Worm (Caenorhabditis elegans) whole organism, early embryonic: ENCODE measurements around the gene tmem-231.

Experiments
- B0310.2 ChIP-seq: sonication (generic microtip); optimal IDR thresholded peaks from 2 replicates; lab custom pipeline; 2016; ENCODE audit warnings: mild to moderate bottlenecking, missing genetic modification characterization, missing compliant biosample characterization
- F13C5.2 ChIP-seq: sonication (generic microtip); optimal IDR thresholded peaks from 2 replicates; lab custom pipeline; 2017; ENCODE audit warnings: mild to moderate bottlenecking, missing genetic modification characterization, inconsistent platforms, missing compliant biosample characterization
- ama-1 ChIP-seq: fragments of 150-350 bp; optimal IDR thresholded peaks from 2 replicates; lab custom pipeline; 2014
- ceh-13 ChIP-seq: fragments of 200-800 bp; sonication (Bioruptor generic); optimal IDR thresholded peaks from 2 replicates; lab custom pipeline; 2018; ENCODE audit warnings: mild to moderate bottlenecking, missing genetic modification characterization, missing compliant biosample characterization
- ets-7 ChIP-seq: sonication (generic microtip); optimal IDR thresholded peaks from 2 replicates; lab custom pipeline; 2016; ENCODE audit warnings: missing genotype, missing genetic modification characterization, missing compliant biosample characterization
- flt-1 ChIP-seq: fragments of 200-800 bp; sonication (Bioruptor generic); IDR thresholded peaks from 2 replicates; pipeline ENCODE4 v1.3.6; 2022; ENCODE audit warnings: missing genetic modification characterization, missing compliant biosample characterization
- hmbx-1 ChIP-seq: sonication (generic microtip); optimal IDR thresholded peaks from 2 replicates; lab custom pipeline; 2016; ENCODE audit warnings: mild to moderate bottlenecking, missing genetic modification characterization, missing compliant biosample characterization
- hnd-1 ChIP-seq: sonication (generic microtip); optimal IDR thresholded peaks from 2 replicates; lab custom pipeline; 2016; ENCODE audit warnings: missing genetic modification characterization, missing compliant biosample characterization
- pes-1 ChIP-seq: fragments of 200-800 bp; sonication (Bioruptor generic); IDR thresholded peaks from 2 replicates; pipeline ENCODE4 v1.3.6; 2022; ENCODE audit warnings: missing genetic modification reagents, missing genetic modification characterization, missing compliant biosample characterization
- scrt-1 ChIP-seq: fragments of 200-800 bp; sonication (Bioruptor generic); IDR thresholded peaks from 2 replicates; pipeline ENCODE4 v1.3.6; 2022; ENCODE audit warnings: missing genetic modification characterization, missing compliant biosample characterization
- tra-4 ChIP-seq: sonication (generic microtip); optimal IDR thresholded peaks from 2 replicates; lab custom pipeline; 2017; ENCODE audit warnings: missing genetic modification characterization, missing compliant biosample characterization

ce11 chrIV:8461177-8461576 is 34.6 kb downstream of the tmem-231 start:
- no peak for TF ChIP-seq ama-1 (lab: Kevin White, UChicago)
- TF ChIP-seq tra-4 (tag; lab: Kevin White, UChicago) = no peak
- TF ChIP-seq F13C5.2 (tag; lab: Kevin White, UChicago) = no peak
- TF ChIP-seq ceh-13 = no peak
- TF ChIP-seq scrt-1 (GFP tag; lab: Robert Waterston, UW) = no peak
- no peak for TF ChIP-seq ets-7 (tag; lab: Kevin White, UChicago)
- no peak for TF ChIP-seq B0310.2 (tag; lab: Kevin White, UChicago)
- no peak for TF ChIP-seq flt-1
- no peak for TF ChIP-seq hmbx-1
- no peak for TF ChIP-seq pes-1 (GFP tag; lab: Robert Waterston, UW)
- no peak for TF ChIP-seq hnd-1 (tag; lab: Kevin White, UChicago)
